Worm (Caenorhabditis elegans) whole organism, midembryonic: ENCODE data around the gene ZK795.2.

ENCODE experiments used
- cog-1 ChIP-seq: sonication (generic microtip); optimal IDR thresholded peaks from 2 replicates; lab custom pipeline; 2016; ENCODE audit warnings: missing genetic modification characterization, missing compliant biosample characterization
- med-1 ChIP-seq: sonication (generic microtip); optimal IDR thresholded peaks from 2 replicates; lab custom pipeline; 2017; ENCODE audit warnings: missing genetic modification characterization, mild to moderate bottlenecking, missing compliant biosample characterization, antibody characterized with exemption, missing genetic modification reagents; ENCODE audit not compliant: insufficient read depth
- ztf-29 ChIP-seq: fragments of 200-800 bp; sonication (Bioruptor generic); IDR thresholded peaks from 2 replicates; pipeline ENCODE4 v1.3.6; 2022; ENCODE audit warnings: missing genetic modification reagents, missing genetic modification characterization, missing compliant biosample characterization

DNA sequence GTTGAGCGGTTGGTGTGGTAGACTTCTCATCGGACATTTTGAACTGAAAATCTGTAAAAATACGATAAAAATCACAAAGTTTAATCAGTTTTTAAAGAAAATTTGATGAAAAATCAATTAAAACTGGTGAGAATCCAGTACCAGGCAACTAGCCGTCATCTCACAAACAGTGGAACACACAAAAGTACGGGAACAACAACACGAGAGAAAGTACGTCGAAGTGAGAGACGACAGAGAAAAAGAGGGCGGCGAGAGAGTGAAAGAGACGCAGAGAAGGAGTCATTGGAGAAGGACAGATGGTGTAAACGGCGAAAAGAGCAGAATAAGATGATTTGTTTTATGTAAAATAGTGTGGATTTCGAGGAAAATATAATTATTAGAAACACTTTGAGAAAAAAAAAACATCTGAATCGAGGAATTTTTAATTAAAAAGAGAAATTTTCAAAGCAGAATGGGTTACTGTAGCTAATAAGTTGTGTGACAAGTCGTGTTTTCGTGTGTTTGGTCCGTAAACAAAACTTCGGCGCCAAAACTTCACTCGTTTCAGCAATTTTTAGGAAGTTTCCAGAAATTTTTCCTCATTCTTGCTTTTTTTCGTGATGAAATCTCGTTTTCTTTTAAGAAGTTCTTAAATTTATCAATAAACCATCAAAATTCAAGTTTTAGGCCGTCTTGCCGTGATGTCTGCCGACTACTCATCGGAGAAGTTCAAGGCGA is 8.6 kb upstream of the ZK795.2 start, which contains the start of the genes hsb-1 and let-99:
- TF ChIP-seq ztf-29 (GFP tag; lab: Robert Waterston, UW) (no peak), med-1 (GFP tag; lab: Kevin White, UChicago) (no peak), cog-1 (tag; lab: Kevin White, UChicago) (no peak)
